Comparison of ENCODE assay signal across 5 worm cellular contexts in genomic region chrIV:17179071-17179470, ce11.
A peak's percentile ranks its signal among the peaks of the same experiment; 100 is the strongest.
TF ChIP-seq lines count a peak whose summit lies in the region.

No protein-coding gene starts in this region.

TF ChIP-seq in whole organism, L1 larva, 84 proteins besides CTCF, POLR2A, EP300 and RAD21:
- TF ChIP-seq nhr-77 (tag; optimal IDR thresholded peaks at IDR 0.05; lab: Kevin White, UChicago) (no peak), elt-2 (tag; optimal IDR thresholded peaks at IDR 0.05; lab: Kevin White, UChicago) (peak; percentile 59), pqm-1 (tag; optimal IDR thresholded peaks at IDR 0.05; lab: Kevin White, UChicago) (peak; percentile 73)

TF ChIP-seq in whole organism, L2 larva, 48 proteins besides CTCF, POLR2A, EP300 and RAD21:
- no peak for TF ChIP-seq nhr-77 (tag; optimal IDR thresholded peaks at IDR 0.05; lab: Kevin White, UChicago)
- TF ChIP-seq fos-1 (tag; optimal IDR thresholded peaks at IDR 0.05; lab: Kevin White, UChicago) = peak; percentile 35
TF ChIP-seq in whole organism, L2 larva: peak in this region for 1.

TF ChIP-seq in whole organism, L3 larva, 47 proteins besides CTCF, POLR2A, EP300 and RAD21:
- TF ChIP-seq skn-1 (tag; optimal IDR thresholded peaks at IDR 0.05; lab: Kevin White, UChicago) (no peak), ZK546.5 (tag; optimal IDR thresholded peaks at IDR 0.05; lab: Kevin White, UChicago) (no peak), elt-2 (tag; optimal IDR thresholded peaks at IDR 0.05; lab: Kevin White, UChicago) (peak; percentile 66), pqm-1 (tag; optimal IDR thresholded peaks at IDR 0.05; lab: Kevin White, UChicago) (peak; percentile 82), pha-4 (tag; optimal IDR thresholded peaks at IDR 0.05; lab: Kevin White, UChicago) (no peak), ceh-28 (tag; optimal IDR thresholded peaks at IDR 0.05; lab: Kevin White, UChicago) (no peak)
TF ChIP-seq in whole organism, L3 larva: peak in this region for 2.

TF ChIP-seq in whole organism, L4 larva, 104 proteins besides CTCF, POLR2A, EP300 and RAD21:
- TF ChIP-seq zip-2 (tag; optimal IDR thresholded peaks at IDR 0.05; lab: Kevin White, UChicago) = no peak
- TF ChIP-seq madf-5 (GFP tag; IDR thresholded peaks at IDR 0.05; lab: Robert Waterston, UW) = no peak
- TF ChIP-seq unc-39 (tag; optimal IDR thresholded peaks at IDR 0.05; lab: Kevin White, UChicago) = no peak
- TF ChIP-seq pqm-1 (tag; optimal IDR thresholded peaks at IDR 0.05; lab: Kevin White, UChicago) = peak; percentile 90
- TF ChIP-seq Y75B8A.6 (GFP tag; IDR thresholded peaks at IDR 0.05; lab: Robert Waterston, UW) = no peak
- TF ChIP-seq madf-9 (GFP tag; conservative IDR thresholded peaks at IDR 0.05; lab: Robert Waterston, UW) = no peak
- no peak for TF ChIP-seq mep-1 (tag; optimal IDR thresholded peaks at IDR 0.05; lab: Kevin White, UChicago)
- TF ChIP-seq skn-1 (tag; optimal IDR thresholded peaks at IDR 0.05; lab: Kevin White, UChicago) = no peak
- TF ChIP-seq nhr-28 (tag; optimal IDR thresholded peaks at IDR 0.05; lab: Kevin White, UChicago) = peak; percentile 43
- peak; percentile 14 for TF ChIP-seq dve-1 (tag; optimal IDR thresholded peaks at IDR 0.05; lab: Kevin White, UChicago; ENCODE audit: insufficient read depth)
- TF ChIP-seq daf-16 (GFP tag; optimal IDR thresholded peaks at IDR 0.05; lab: Kevin White, UChicago) = no peak
- TF ChIP-seq daf-16 (tag; optimal IDR thresholded peaks at IDR 0.05; lab: Kevin White, UChicago) = peak; percentile 31
- TF ChIP-seq hlh-11 (tag; optimal IDR thresholded peaks at IDR 0.05; lab: Kevin White, UChicago) = peak; percentile 52
- no peak for TF ChIP-seq ces-1 (GFP tag; optimal IDR thresholded peaks at IDR 0.05; lab: Kevin White, UChicago)
- TF ChIP-seq duxl-1 (tag; optimal IDR thresholded peaks at IDR 0.05; lab: Kevin White, UChicago; ENCODE audit: poor library complexity) = no peak
- no peak for TF ChIP-seq spr-3 (GFP tag; optimal IDR thresholded peaks at IDR 0.05; lab: Kevin White, UChicago)
- no peak for TF ChIP-seq nhr-48 (tag; optimal IDR thresholded peaks at IDR 0.05; lab: Kevin White, UChicago)
- TF ChIP-seq lin-1 (GFP tag; IDR thresholded peaks at IDR 0.05; lab: Robert Waterston, UW) = 0 out of 2 replicates have a peak, but pooled peaks have one; percentile 9
- TF ChIP-seq F49E8.2 (tag; optimal IDR thresholded peaks at IDR 0.05; lab: Kevin White, UChicago; ENCODE audit: borderline replicate concordance) = no peak
- TF ChIP-seq ceh-44 (GFP tag; IDR thresholded peaks at IDR 0.05; lab: Robert Waterston, UW) = no peak
- TF ChIP-seq dpl-1 (GFP tag; optimal IDR thresholded peaks at IDR 0.05; lab: Kevin White, UChicago) = no peak
- peak; percentile 78 for TF ChIP-seq dmd-6 (GFP tag; IDR thresholded peaks at IDR 0.05; lab: Robert Waterston, UW)
- TF ChIP-seq ctbp-1 (GFP tag; IDR thresholded peaks at IDR 0.05; lab: Robert Waterston, UW) = no peak
- no peak for TF ChIP-seq nhr-111 (GFP tag; optimal IDR thresholded peaks at IDR 0.05; lab: Kevin White, UChicago)
- TF ChIP-seq ceh-28 (tag; optimal IDR thresholded peaks at IDR 0.05; lab: Kevin White, UChicago) = no peak
- TF ChIP-seq nhr-41 (GFP tag; IDR thresholded peaks at IDR 0.05; lab: Robert Waterston, UW) = peak; percentile 34; the same call in 1 of the 2 replicates
- TF ChIP-seq saeg-2 (GFP tag; IDR thresholded peaks at IDR 0.05; lab: Robert Waterston, UW) = no peak

TF ChIP-seq in whole organism, young adult, 124 proteins besides CTCF, POLR2A, EP300 and RAD21:
- no peak for TF ChIP-seq ekl-4 (GFP tag; IDR thresholded peaks at IDR 0.05; lab: Robert Waterston, UW)
- TF ChIP-seq snpc-1.3 (tag; optimal IDR thresholded peaks at IDR 0.05; lab: Kevin White, UChicago; ENCODE audit: insufficient read depth) = no peak
- no peak for TF ChIP-seq egl-18 (GFP tag; IDR thresholded peaks at IDR 0.05; lab: Robert Waterston, UW)
- TF ChIP-seq B0336.3 (GFP tag; IDR thresholded peaks at IDR 0.05; lab: Robert Waterston, UW) = no peak
- TF ChIP-seq ama-1 (optimal IDR thresholded peaks at IDR 0.05; lab: Kevin White, UChicago) = no peak
- no peak for TF ChIP-seq ama-1 (GFP tag; optimal IDR thresholded peaks at IDR 0.05; lab: Kevin White, UChicago)
- no peak for TF ChIP-seq tbx-9 (tag; optimal IDR thresholded peaks at IDR 0.05; lab: Kevin White, UChicago; ENCODE audit: borderline replicate concordance)
- TF ChIP-seq dox-1 (GFP tag; IDR thresholded peaks at IDR 0.05; lab: Robert Waterston, UW) = peak; percentile 32; the same call in 1 of the 2 replicates
- no peak for TF ChIP-seq Y95B8A.8 (GFP tag; IDR thresholded peaks at IDR 0.05; lab: Robert Waterston, UW)
- no peak for TF ChIP-seq C06A6.2 (GFP tag; conservative IDR thresholded peaks at IDR 0.05; lab: Robert Waterston, UW)
- TF ChIP-seq nhr-27 (tag; optimal IDR thresholded peaks at IDR 0.05; lab: Kevin White, UChicago) = no peak
- peak; percentile 55 for TF ChIP-seq nhr-80 (tag; optimal IDR thresholded peaks at IDR 0.05; lab: Kevin White, UChicago)
- no peak for TF ChIP-seq ztf-26 (tag; optimal IDR thresholded peaks at IDR 0.05; lab: Kevin White, UChicago)
- TF ChIP-seq ceh-27 (GFP tag; optimal IDR thresholded peaks at IDR 0.05; lab: Kevin White, UChicago) = no peak
- no peak for TF ChIP-seq pbrm-1 (GFP tag; IDR thresholded peaks at IDR 0.05; lab: Robert Waterston, UW)
